Comparison of ENCODE assay signal across 1 worm cellular context in the genomic region with DNA sequence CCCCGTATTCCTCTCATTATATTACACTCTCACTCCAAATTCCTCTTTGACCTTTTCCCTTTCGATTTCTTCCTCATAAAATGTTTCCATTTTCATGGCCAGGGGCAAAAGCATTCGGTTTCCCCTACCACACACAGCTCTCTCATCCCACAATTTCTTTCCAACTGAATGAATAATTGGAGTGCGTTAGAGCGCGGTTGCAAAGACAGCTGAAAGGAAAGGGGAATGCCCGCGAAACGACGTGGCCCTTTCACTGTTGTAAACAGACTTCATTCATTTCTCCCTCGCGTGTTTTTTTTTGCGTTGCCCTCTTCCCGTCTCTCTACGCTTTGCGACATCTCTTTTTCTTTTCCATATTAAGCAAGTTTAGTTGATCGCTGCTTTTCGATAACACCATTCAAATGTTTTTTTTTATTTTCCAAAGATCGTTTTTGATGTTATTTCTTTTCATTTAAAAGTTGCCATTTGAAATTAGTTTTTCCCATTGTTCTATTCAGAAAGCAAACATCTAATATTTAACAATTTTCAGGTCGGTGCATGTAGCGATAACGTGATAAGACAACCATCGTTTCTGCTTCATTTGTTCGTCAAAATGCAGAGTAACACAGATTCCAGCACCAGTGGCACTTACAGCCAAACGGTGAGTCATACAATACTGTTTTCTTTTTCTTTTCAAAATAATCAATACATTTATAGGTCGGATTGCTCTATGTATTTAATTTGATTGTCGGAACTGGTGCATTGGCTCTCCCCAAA.
A peak's percentile ranks its signal among the peaks of the same experiment; 100 is the strongest.
TF ChIP-seq lines count a peak whose summit lies in the region.

C03A3.2 (plus strand) TSS at position 530 of the 756 bp plus-strand sequence.

TF ChIP-seq in whole organism, L1 larva, 84 proteins besides CTCF, POLR2A, EP300 and RAD21 (continued from another document):
- TF ChIP-seq F16B12.6 (tag; optimal IDR thresholded peaks at IDR 0.05; lab: Kevin White, UChicago) = no peak
- TF ChIP-seq aly-2 (tag; optimal IDR thresholded peaks at IDR 0.05; lab: Kevin White, UChicago) = no peak
- peak; percentile 38 to 79 (median 61) for TF ChIP-seq dpl-1 (GFP tag; optimal IDR thresholded peaks at IDR 0.05; lab: Kevin White, UChicago)
- TF ChIP-seq sup-37 (GFP tag; optimal IDR thresholded peaks at IDR 0.05; lab: Kevin White, UChicago) = no peak
- TF ChIP-seq vab-15 (tag; optimal IDR thresholded peaks at IDR 0.05; lab: Kevin White, UChicago) = peak; percentile 92
- TF ChIP-seq fkh-10 (GFP tag; optimal IDR thresholded peaks at IDR 0.05; lab: Kevin White, UChicago) = peak; percentile 64
- peak; percentile 39 for TF ChIP-seq snpc-4 (tag; optimal IDR thresholded peaks at IDR 0.05; lab: Kevin White, UChicago)
- peak; percentile 21 for TF ChIP-seq lir-3 (tag; optimal IDR thresholded peaks at IDR 0.05; lab: Kevin White, UChicago; ENCODE audit: poor library complexity)
